Fruit fly (Drosophila melanogaster) whole organism, adult: ENCODE measurements around the gene Ccdc85.

Experiments
- CG12768 ChIP-seq: fragments of 200-800 bp; sonication (Bioruptor generic); optimal IDR thresholded peaks from 2 replicates; lab custom pipeline; 2017; ENCODE audit warnings: missing biosample characterization, missing genetic modification characterization, mild to moderate bottlenecking, moderate library complexity, missing genetic modification reagents
- CG1620 ChIP-seq: fragments of 200-800 bp; sonication (Bioruptor generic); optimal IDR thresholded peaks from 2 replicates; lab custom pipeline; 2016; ENCODE audit warnings: missing biosample characterization, missing genetic modification characterization
- CG33017 ChIP-seq: fragments of 200-800 bp; sonication (Bioruptor generic); optimal IDR thresholded peaks from 2 replicates; lab custom pipeline; 2018; ENCODE audit warnings: missing biosample characterization, mild to moderate bottlenecking, missing genetic modification characterization, moderate library complexity
- CG7045 ChIP-seq: fragments of 200-800 bp; sonication (Bioruptor generic); optimal IDR thresholded peaks from 2 replicates; lab custom pipeline; 2017; ENCODE audit warnings: missing biosample characterization, mild to moderate bottlenecking, missing genetic modification characterization
- CG7101 ChIP-seq: fragments of 200-800 bp; sonication (Bioruptor generic); optimal IDR thresholded peaks from 2 replicates; lab custom pipeline; 2018; ENCODE audit warnings: missing biosample characterization, mild to moderate bottlenecking, missing genetic modification characterization, moderate library complexity
- bab1 ChIP-seq: fragments of 200-800 bp; sonication (Bioruptor generic); optimal IDR thresholded peaks from 3 replicates; lab custom pipeline; 2019; ENCODE audit warnings: missing biosample characterization, mild to moderate bottlenecking, missing genetic modification characterization, moderate library complexity

dm6 chr2L:2986776-2987175, 12.3 kb upstream of the Ccdc85 start:
- TF ChIP-seq CG12768 (GFP tag; lab: Kevin White, UChicago) (no peak), CG33017 (tag; lab: Kevin White, UChicago) (no peak), CG1620 (GFP tag; lab: Kevin White, UChicago) (no peak), bab1 (GFP tag; lab: Kevin White, UChicago) (no peak), CG7101 (no peak), CG7045 (GFP tag; lab: Kevin White, UChicago) (no peak)
